Worm (Caenorhabditis elegans) whole organism, L4 larva: ENCODE data around the gene B0035.22.

ENCODE experiments used
- D1046.2 ChIP-seq: fragments of 200-800 bp; sonication (Bioruptor generic); IDR thresholded peaks from 2 replicates; pipeline ENCODE4 v1.3.6; 2022; ENCODE audit warnings: missing genetic modification characterization, missing compliant biosample characterization
- F26F4.8 ChIP-seq: fragments of 200-800 bp; sonication (Bioruptor generic); conservative IDR thresholded peaks from 2 replicates; pipeline ENCODE4 v1.3.6; 2022; ENCODE audit warnings: missing genetic modification characterization, missing compliant biosample characterization
- Y48G9A.11 ChIP-seq: fragments of 200-800 bp; sonication (Bioruptor generic); IDR thresholded peaks from 2 replicates; pipeline ENCODE4 v1.3.6; 2022; ENCODE audit warnings: missing genetic modification reagents, missing genetic modification characterization, missing compliant biosample characterization
- Y5F2A.4 ChIP-seq: fragments of 200-800 bp; sonication (Bioruptor generic); optimal IDR thresholded peaks from 2 replicates; lab custom pipeline; 2018; ENCODE audit warnings: mild to moderate bottlenecking, missing genetic modification characterization, missing compliant biosample characterization
- aha-1 ChIP-seq: fragments of 150-350 bp; peaks from one replicate; lab custom pipeline; 2014; ENCODE audit warnings: missing biosample characterization, missing genetic modification characterization
- ama-1 ChIP-seq: fragments of 150-350 bp; optimal IDR thresholded peaks from 2 replicates; lab custom pipeline; 2014; ENCODE audit warnings: inconsistent platforms, mixed read lengths
- attf-4 ChIP-seq: sonication (generic microtip); optimal IDR thresholded peaks from 3 replicates; lab custom pipeline; 2017; ENCODE audit warnings: missing biosample characterization, missing genetic modification characterization
- ceh-20 ChIP-seq: fragments of 200-800 bp; sonication (Bioruptor generic); IDR thresholded peaks from 2 replicates; pipeline ENCODE4 v1.3.6; 2022; ENCODE audit warnings: missing genetic modification reagents, missing genetic modification characterization, missing compliant biosample characterization
- ceh-32 ChIP-seq: sonication (generic microtip); optimal IDR thresholded peaks from 2 replicates; lab custom pipeline; 2016; ENCODE audit warnings: mild to moderate bottlenecking, missing genetic modification characterization, missing compliant biosample characterization; ENCODE audit not compliant: poor library complexity
- ceh-62 ChIP-seq: sonication (generic microtip); optimal IDR thresholded peaks from 2 replicates; lab custom pipeline; 2017; ENCODE audit warnings: missing biosample characterization, missing genetic modification characterization
- ceh-82 ChIP-seq: sonication (generic microtip); optimal IDR thresholded peaks from 2 replicates; lab custom pipeline; 2017; ENCODE audit warnings: missing biosample characterization, missing genetic modification characterization
- ces-1 ChIP-seq: fragments of 150-350 bp; sonication (generic microtip); optimal IDR thresholded peaks from 4 replicates; lab custom pipeline; 2014; ENCODE audit warnings: missing biosample characterization, missing genetic modification reagents, missing genetic modification characterization
- daf-16 ChIP-seq, 3 experiments: sonication (generic microtip); optimal IDR thresholded peaks; 2 replicates each; lab custom pipeline; 2016 to 2017; ENCODE audit warnings: missing genetic modification characterization in 3 of 3, missing genetic modification reagents in 3 of 3, mild to moderate bottlenecking in 2 of 3, missing compliant biosample characterization in 2 of 3, missing biosample characterization in 1 of 3, moderate library complexity in 1 of 3
- daf-19 ChIP-seq: fragments of 200-800 bp; sonication (Bioruptor generic); conservative IDR thresholded peaks from 2 replicates; pipeline ENCODE4 v1.3.6; 2022; ENCODE audit warnings: missing genetic modification characterization, missing compliant biosample characterization
- dmd-8 ChIP-seq: fragments of 200-800 bp; sonication (Bioruptor generic); IDR thresholded peaks from 2 replicates; pipeline ENCODE4 v1.3.6; 2022; ENCODE audit warnings: missing genetic modification characterization, missing compliant biosample characterization
- dmd-9 ChIP-seq: fragments of 200-800 bp; sonication (Bioruptor generic); IDR thresholded peaks from 2 replicates; pipeline ENCODE4 v1.3.6; 2022; ENCODE audit warnings: missing genetic modification reagents, missing genetic modification characterization, missing compliant biosample characterization
- dpl-1 ChIP-seq: fragments of 150-350 bp; optimal IDR thresholded peaks from 2 replicates; lab custom pipeline; 2014; ENCODE audit warnings: missing biosample characterization, missing genetic modification reagents, missing genetic modification characterization
- dve-1 ChIP-seq: sonication (generic microtip); optimal IDR thresholded peaks from 2 replicates; lab custom pipeline; 2017; ENCODE audit warnings: antibody characterized with exemption, mild to moderate bottlenecking, missing genetic modification characterization, missing compliant biosample characterization; ENCODE audit not compliant: insufficient read depth
- fos-1 ChIP-seq: fragments of 150-350 bp; optimal IDR thresholded peaks from 2 replicates; lab custom pipeline; 2014; ENCODE audit warnings: missing biosample characterization, missing genetic modification characterization
- gei-8 ChIP-seq: fragments of 200-800 bp; sonication (Bioruptor generic); optimal IDR thresholded peaks from 2 replicates; lab custom pipeline; 2018; ENCODE audit warnings: mild to moderate bottlenecking, missing genetic modification characterization, missing compliant biosample characterization
- hlh-11 ChIP-seq: fragments of 200-800 bp; sonication (Bioruptor generic); optimal IDR thresholded peaks from 2 replicates; lab custom pipeline; 2018; ENCODE audit warnings: mild to moderate bottlenecking, missing genetic modification characterization, missing compliant biosample characterization
- hmg-1.1 ChIP-seq: fragments of 200-800 bp; sonication (Bioruptor generic); IDR thresholded peaks from 2 replicates; pipeline ENCODE4 v1.3.6; 2022; ENCODE audit warnings: missing genetic modification reagents, missing genetic modification characterization, missing compliant biosample characterization
- lim-7 ChIP-seq: fragments of 200-800 bp; sonication (Bioruptor generic); IDR thresholded peaks from 2 replicates; pipeline ENCODE4 v1.3.6; 2022; ENCODE audit warnings: missing genetic modification characterization, missing compliant biosample characterization
- lin-38 ChIP-seq: fragments of 200-800 bp; sonication (Bioruptor generic); IDR thresholded peaks from 2 replicates; pipeline ENCODE4 v1.3.6; 2022; ENCODE audit warnings: missing genetic modification reagents, missing genetic modification characterization, missing compliant biosample characterization
- lir-3 ChIP-seq: sonication (generic microtip); optimal IDR thresholded peaks from 2 replicates; lab custom pipeline; 2016; ENCODE audit warnings: mild to moderate bottlenecking, missing genetic modification characterization, missing compliant biosample characterization
- lsy-2 ChIP-seq, 2 experiments: fragments of 150-350 bp in 1 of 2; sonication (generic microtip) in 1 of 2; optimal IDR thresholded peaks; 2 replicates each; lab custom pipeline; 2014 to 2017; ENCODE audit warnings: missing biosample characterization in 2 of 2, missing genetic modification characterization in 2 of 2
- mdl-1 ChIP-seq, 2 experiments: fragments of 150-350 bp in 1 of 2; sonication (generic microtip) in 1 of 2; optimal IDR thresholded peaks; 2 replicates each; lab custom pipeline; 2014 to 2017; ENCODE audit warnings: missing biosample characterization in 2 of 2, missing genetic modification characterization in 2 of 2
- mep-1 ChIP-seq: fragments of 150-350 bp; sonication (generic microtip); optimal IDR thresholded peaks from 3 replicates; lab custom pipeline; 2014; ENCODE audit warnings: missing biosample characterization, missing genetic modification characterization
- mes-2 ChIP-seq: sonication (generic microtip); optimal IDR thresholded peaks from 2 replicates; lab custom pipeline; 2016; ENCODE audit warnings: missing genotype, mild to moderate bottlenecking, missing genetic modification characterization, missing compliant biosample characterization; ENCODE audit not compliant: poor library complexity, severe bottlenecking
- mxl-2 ChIP-seq: fragments of 200-800 bp; sonication (Bioruptor generic); conservative IDR thresholded peaks from 2 replicates; pipeline ENCODE4 v1.3.6; 2022; ENCODE audit warnings: missing genetic modification reagents, missing genetic modification characterization, missing compliant biosample characterization
- mxl-3 ChIP-seq: fragments of 200-800 bp; sonication (Bioruptor generic); optimal IDR thresholded peaks from 2 replicates; lab custom pipeline; 2018; ENCODE audit warnings: mild to moderate bottlenecking, missing genetic modification characterization, missing compliant biosample characterization
- nhr-11 ChIP-seq: fragments of 150-350 bp; optimal IDR thresholded peaks from 2 replicates; lab custom pipeline; 2014; ENCODE audit warnings: missing biosample characterization, missing genetic modification characterization
- nhr-111 ChIP-seq: fragments of 200-800 bp; sonication (Bioruptor generic); optimal IDR thresholded peaks from 2 replicates; lab custom pipeline; 2018; ENCODE audit warnings: mild to moderate bottlenecking, missing genetic modification characterization, missing compliant biosample characterization
- nhr-41 ChIP-seq: fragments of 200-800 bp; sonication (Bioruptor generic); IDR thresholded peaks from 2 replicates; pipeline ENCODE4 v1.3.6; 2022; ENCODE audit warnings: missing genetic modification reagents, missing genetic modification characterization, missing compliant biosample characterization
- nhr-48 ChIP-seq: sonication (generic microtip); optimal IDR thresholded peaks from 2 replicates; lab custom pipeline; 2016; ENCODE audit warnings: mild to moderate bottlenecking, missing genetic modification characterization, missing compliant biosample characterization
- nhr-6 ChIP-seq: fragments of 150-350 bp; optimal IDR thresholded peaks from 2 replicates; lab custom pipeline; 2014; ENCODE audit warnings: missing biosample characterization, missing genetic modification characterization
- nhr-76 ChIP-seq: fragments of 150-350 bp; optimal IDR thresholded peaks from 2 replicates; lab custom pipeline; 2014; ENCODE audit warnings: missing biosample characterization, missing genetic modification characterization
- pha-4 ChIP-seq, 2 experiments: fragments of 150-350 bp in 1 of 2; fragments of 200-800 bp in 1 of 2; sonication (Bioruptor generic) in 1 of 2; IDR thresholded peaks in 1 of 2; optimal IDR thresholded peaks in 1 of 2; 2 replicates each; pipeline versions ENCODE4 v1.3.6 to Lab custom; 2014 to 2022; ENCODE audit warnings: missing genetic modification characterization in 2 of 2, missing genetic modification reagents in 2 of 2, missing biosample characterization in 1 of 2, missing compliant biosample characterization in 1 of 2
- pqm-1 ChIP-seq: sonication (generic microtip); optimal IDR thresholded peaks from 2 replicates; lab custom pipeline; 2017; ENCODE audit warnings: missing biosample characterization, missing genetic modification characterization
- rbr-2 ChIP-seq: sonication (generic microtip); optimal IDR thresholded peaks from 2 replicates; lab custom pipeline; 2016; ENCODE audit warnings: missing genotype, missing genetic modification characterization, missing compliant biosample characterization
- snpc-1.2 ChIP-seq: fragments of 200-800 bp; sonication (Bioruptor generic); IDR thresholded peaks from 2 replicates; pipeline ENCODE4 v1.3.6; 2022; ENCODE audit warnings: missing genetic modification reagents, missing genetic modification characterization, missing compliant biosample characterization
- spr-3 ChIP-seq: fragments of 200-800 bp; sonication (Bioruptor generic); optimal IDR thresholded peaks from 2 replicates; lab custom pipeline; 2018; ENCODE audit warnings: mild to moderate bottlenecking, missing genetic modification characterization, missing compliant biosample characterization
- tra-1 ChIP-seq: fragments of 200-800 bp; sonication (Bioruptor generic); IDR thresholded peaks from 2 replicates; pipeline ENCODE4 v1.3.6; 2022; ENCODE audit warnings: missing genetic modification reagents, missing genetic modification characterization, missing compliant biosample characterization
- unc-130 ChIP-seq: sonication (generic microtip); optimal IDR thresholded peaks from 2 replicates; lab custom pipeline; 2016; ENCODE audit warnings: missing genetic modification reagents, missing genetic modification characterization, missing compliant biosample characterization
- unc-62 ChIP-seq, 3 experiments: fragments of 150-350 bp in 1 of 3; sonication (generic microtip); optimal IDR thresholded peaks in 2 of 3; peaks in 1 of 3; 1 replicate in 1 of 3; 2 replicates in 2 of 3; lab custom pipeline; 2014 to 2017; ENCODE audit warnings: missing biosample characterization in 3 of 3, missing genetic modification characterization in 3 of 3, missing genetic modification reagents in 3 of 3, missing genotype in 1 of 3
- zag-1 ChIP-seq: fragments of 150-350 bp; optimal IDR thresholded peaks from 2 replicates; lab custom pipeline; 2014; ENCODE audit warnings: missing biosample characterization, missing genetic modification characterization
- zfp-3 ChIP-seq: fragments of 200-800 bp; sonication (Bioruptor generic); conservative IDR thresholded peaks from 2 replicates; pipeline ENCODE4 v1.3.6; 2022; ENCODE audit warnings: missing genetic modification reagents, missing genetic modification characterization, missing compliant biosample characterization
- zip-2 ChIP-seq: fragments of 150-350 bp; optimal IDR thresholded peaks from 2 replicates; lab custom pipeline; 2014; ENCODE audit warnings: missing biosample characterization, missing genetic modification characterization
- ztf-7 ChIP-seq: fragments of 150-350 bp; optimal IDR thresholded peaks from 2 replicates; lab custom pipeline; 2014; ENCODE audit warnings: missing biosample characterization, missing genetic modification characterization

B0035.22 gene

ce11 chrIV:11363806-11364562, 49.0 kb downstream of the B0035.22 start:
- TF ChIP-seq gei-8 (GFP tag; lab: Kevin White, UChicago) = no peak
- TF ChIP-seq rbr-2 (tag; lab: Kevin White, UChicago) = no peak
- TF ChIP-seq snpc-1.2 (GFP tag; lab: Robert Waterston, UW) = no peak
- peak in 1 of 2 experiments; percentile 38 for TF ChIP-seq lsy-2 (tag; optimal IDR thresholded peaks at IDR 0.05; lab: Kevin White, UChicago)
- no peak for TF ChIP-seq nhr-6
- no peak for TF ChIP-seq nhr-11 (tag; lab: Kevin White, UChicago)
- no peak for TF ChIP-seq ama-1
- TF ChIP-seq Y5F2A.4 = no peak
- no peak for TF ChIP-seq spr-3
- no peak for TF ChIP-seq zag-1 (tag; lab: Kevin White, UChicago)
- TF ChIP-seq pqm-1 (tag; lab: Kevin White, UChicago) = no peak
- no peak for TF ChIP-seq Y48G9A.11 (GFP tag; lab: Robert Waterston, UW)
- TF ChIP-seq mxl-3 (GFP tag; lab: Kevin White, UChicago) = no peak
- no peak for TF ChIP-seq ceh-20 (GFP tag; lab: Robert Waterston, UW)
- TF ChIP-seq ceh-82 = no peak
- no peak for TF ChIP-seq F26F4.8 (GFP tag; lab: Robert Waterston, UW)
- TF ChIP-seq nhr-111 (GFP tag; lab: Kevin White, UChicago) = no peak
- peak; percentile 31 for TF ChIP-seq mes-2 (tag; lab: Kevin White, UChicago)
- TF ChIP-seq nhr-76 (tag; lab: Kevin White, UChicago) = no peak
- TF ChIP-seq mep-1 (tag; lab: Kevin White, UChicago) = peak; percentile 40
- TF ChIP-seq hmg-1.1 (GFP tag; lab: Robert Waterston, UW) = peak; percentile 76
- TF ChIP-seq pha-4 (GFP tag; IDR thresholded peaks at IDR 0.05; lab: Robert Waterston, UW) = no peak
- TF ChIP-seq pha-4 (tag; optimal IDR thresholded peaks at IDR 0.05; lab: Kevin White, UChicago) = no peak
- TF ChIP-seq lim-7 (GFP tag; lab: Robert Waterston, UW) = no peak
- TF ChIP-seq dmd-8 = no peak
- peak; percentile 63 for TF ChIP-seq hlh-11 (tag; lab: Kevin White, UChicago)
- TF ChIP-seq lir-3 = no peak
- no peak for TF ChIP-seq fos-1
- TF ChIP-seq attf-4 (tag; lab: Kevin White, UChicago) = no peak
- no peak for TF ChIP-seq D1046.2 (GFP tag; lab: Robert Waterston, UW)
- TF ChIP-seq tra-1 (GFP tag; lab: Robert Waterston, UW) = no peak
- TF ChIP-seq ceh-32 (tag; lab: Kevin White, UChicago) = no peak
- no peak for TF ChIP-seq daf-19 (GFP tag; lab: Robert Waterston, UW)
- TF ChIP-seq nhr-41 = no peak
- TF ChIP-seq ztf-7 = no peak
- no peak for TF ChIP-seq zip-2
- TF ChIP-seq mdl-1 (tag; optimal IDR thresholded peaks at IDR 0.05; lab: Kevin White, UChicago) = no peak
- TF ChIP-seq unc-62 (GFP tag; optimal IDR thresholded peaks at IDR 0.05 in 1 of 2; lab: Kevin White, UChicago) = peak in 1 of 2 experiments; percentile 61
- TF ChIP-seq unc-62 (tag; optimal IDR thresholded peaks at IDR 0.05; lab: Kevin White, UChicago) = no peak
- TF ChIP-seq unc-130 (GFP tag; lab: Kevin White, UChicago) = no peak
- no peak for TF ChIP-seq nhr-48 (tag; lab: Kevin White, UChicago)
- no peak for TF ChIP-seq ceh-62 (tag; lab: Kevin White, UChicago)
- TF ChIP-seq mxl-2 = no peak
- TF ChIP-seq dpl-1 (GFP tag; lab: Kevin White, UChicago) = no peak
- TF ChIP-seq daf-16 (GFP tag; optimal IDR thresholded peaks at IDR 0.05; lab: Kevin White, UChicago) = no peak
- TF ChIP-seq daf-16 (tag; optimal IDR thresholded peaks at IDR 0.05; lab: Kevin White, UChicago) = peak; percentile 42
- TF ChIP-seq aha-1 (tag; lab: Kevin White, UChicago) = peak; percentile 53
- no peak for TF ChIP-seq dmd-9 (GFP tag; lab: Robert Waterston, UW)
- no peak for TF ChIP-seq ces-1 (GFP tag; lab: Kevin White, UChicago)
- TF ChIP-seq lin-38 = no peak
- TF ChIP-seq zfp-3 (GFP tag; lab: Robert Waterston, UW) = no peak
- peak; percentile 58 for TF ChIP-seq dve-1
